Worm (Caenorhabditis elegans) whole organism, L3 larva: ENCODE measurements around the gene nhr-142.

Source experiments
- R02D3.7 ChIP-seq: fragments of 150-350 bp; optimal IDR thresholded peaks from 2 replicates; lab custom pipeline; 2014; ENCODE audit warnings: missing biosample characterization, missing genetic modification characterization
- aly-2 ChIP-seq: fragments of 150-350 bp; optimal IDR thresholded peaks from 2 replicates; lab custom pipeline; 2014; ENCODE audit warnings: missing biosample characterization, missing genetic modification characterization
- ama-1 ChIP-seq: fragments of 150-350 bp; optimal IDR thresholded peaks from 2 replicates; lab custom pipeline; 2018
- ceh-16 ChIP-seq: sonication (generic microtip); optimal IDR thresholded peaks from 2 replicates; lab custom pipeline; 2017; ENCODE audit warnings: missing biosample characterization, missing genetic modification characterization
- ceh-28 ChIP-seq: fragments of 150-350 bp; optimal IDR thresholded peaks from 2 replicates; lab custom pipeline; 2014; ENCODE audit warnings: missing biosample characterization, missing genetic modification reagents, missing genetic modification characterization
- ceh-9 ChIP-seq: sonication (generic microtip); optimal IDR thresholded peaks from 2 replicates; lab custom pipeline; 2018; ENCODE audit warnings: missing biosample characterization, missing genetic modification characterization
- egl-5 ChIP-seq: fragments of 150-350 bp; optimal IDR thresholded peaks from 2 replicates; lab custom pipeline; 2017; ENCODE audit warnings: missing biosample characterization, missing genetic modification reagents, missing genetic modification characterization, inconsistent platforms
- elt-1 ChIP-seq: fragments of 150-350 bp; optimal IDR thresholded peaks from 2 replicates; lab custom pipeline; 2014; ENCODE audit warnings: missing biosample characterization, missing genetic modification characterization
- elt-2 ChIP-seq: sonication (generic microtip); optimal IDR thresholded peaks from 2 replicates; lab custom pipeline; 2016; ENCODE audit warnings: missing genetic modification reagents, mild to moderate bottlenecking, missing genetic modification characterization, missing compliant biosample characterization
- eor-1 ChIP-seq, 2 experiments: fragments of 150-350 bp; optimal IDR thresholded peaks; 2 replicates each; lab custom pipeline; 2014 to 2018; ENCODE audit warnings: missing biosample characterization in 2 of 2, missing genetic modification characterization in 2 of 2
- fkh-10 ChIP-seq: sonication (generic microtip); optimal IDR thresholded peaks from 2 replicates; lab custom pipeline; 2017; ENCODE audit warnings: missing biosample characterization, missing genetic modification reagents, missing genetic modification characterization
- fkh-2 ChIP-seq: fragments of 150-350 bp; optimal IDR thresholded peaks from 2 replicates; lab custom pipeline; 2014; ENCODE audit warnings: missing biosample characterization, missing genetic modification reagents, missing genetic modification characterization
- jun-1 ChIP-seq: fragments of 150-350 bp; optimal IDR thresholded peaks from 2 replicates; lab custom pipeline; 2014; ENCODE audit warnings: missing biosample characterization, missing genetic modification reagents, missing genetic modification characterization
- lin-15B ChIP-seq: fragments of 150-350 bp; optimal IDR thresholded peaks from 2 replicates; lab custom pipeline; 2014; ENCODE audit warnings: missing biosample characterization, missing genetic modification characterization
- lin-39 ChIP-seq: fragments of 150-350 bp; optimal IDR thresholded peaks from 2 replicates; lab custom pipeline; 2018; ENCODE audit warnings: missing biosample characterization, missing genetic modification reagents, missing genetic modification characterization
- mml-1 ChIP-seq: fragments of 150-350 bp; sonication (generic microtip); optimal IDR thresholded peaks from 3 replicates; lab custom pipeline; 2014; ENCODE audit warnings: missing biosample characterization, missing genetic modification characterization
- nhr-11 ChIP-seq: fragments of 150-350 bp; optimal IDR thresholded peaks from 2 replicates; lab custom pipeline; 2014; ENCODE audit warnings: missing biosample characterization, missing genetic modification characterization
- nhr-23 ChIP-seq: fragments of 150-350 bp; optimal IDR thresholded peaks from 2 replicates; lab custom pipeline; 2014; ENCODE audit warnings: missing biosample characterization, missing genetic modification reagents, missing genetic modification characterization
- nhr-237 ChIP-seq: fragments of 150-350 bp; optimal IDR thresholded peaks from 2 replicates; lab custom pipeline; 2014; ENCODE audit warnings: missing biosample characterization, missing genetic modification characterization
- nhr-25 ChIP-seq: sonication (generic microtip); optimal IDR thresholded peaks from 2 replicates; lab custom pipeline; 2017; ENCODE audit warnings: missing biosample characterization, missing genetic modification characterization
- nhr-28 ChIP-seq: fragments of 150-350 bp; optimal IDR thresholded peaks from 2 replicates; lab custom pipeline; 2014; ENCODE audit warnings: missing biosample characterization, missing genetic modification characterization
- nhr-43 ChIP-seq: sonication (generic microtip); optimal IDR thresholded peaks from 2 replicates; lab custom pipeline; 2016; ENCODE audit warnings: mild to moderate bottlenecking, missing genetic modification characterization, missing compliant biosample characterization; ENCODE audit not compliant: poor library complexity, severe bottlenecking
- nhr-67 ChIP-seq: fragments of 150-350 bp; optimal IDR thresholded peaks from 2 replicates; lab custom pipeline; 2014; ENCODE audit warnings: missing biosample characterization, missing genetic modification characterization
- nhr-76 ChIP-seq: fragments of 150-350 bp; sonication (generic microtip); optimal IDR thresholded peaks from 5 replicates; lab custom pipeline; 2014; ENCODE audit warnings: missing biosample characterization, missing genetic modification characterization
- nhr-77 ChIP-seq: fragments of 150-350 bp; optimal IDR thresholded peaks from 2 replicates; lab custom pipeline; 2014; ENCODE audit warnings: missing biosample characterization, missing genetic modification characterization
- pqm-1 ChIP-seq: fragments of 150-350 bp; optimal IDR thresholded peaks from 2 replicates; lab custom pipeline; 2017; ENCODE audit warnings: missing biosample characterization, missing genetic modification characterization, inconsistent platforms
- snpc-4 ChIP-seq: fragments of 150-350 bp; optimal IDR thresholded peaks from 2 replicates; lab custom pipeline; 2014; ENCODE audit warnings: missing biosample characterization, missing genetic modification characterization
- zag-1 ChIP-seq: fragments of 150-350 bp; optimal IDR thresholded peaks from 2 replicates; lab custom pipeline; 2014; ENCODE audit warnings: missing biosample characterization, missing genetic modification characterization
- ztf-11 ChIP-seq: fragments of 150-350 bp; optimal IDR thresholded peaks from 2 replicates; lab custom pipeline; 2014; ENCODE audit warnings: missing biosample characterization, missing genetic modification characterization

Gene nhr-142

ce11 chrV:5821451-5822143, 31.2 kb upstream of the nhr-142 start:
- TF ChIP-seq nhr-76 (tag; lab: Kevin White, UChicago) (no peak), nhr-23 (tag; lab: Kevin White, UChicago) (peak; percentile 67), egl-5 (tag; lab: Kevin White, UChicago) (no peak), elt-2 (tag; lab: Kevin White, UChicago) (peak; percentile 92), ceh-28 (tag; lab: Kevin White, UChicago) (peak; percentile 28), zag-1 (tag; lab: Kevin White, UChicago) (no peak), nhr-237 (no peak), nhr-43 (tag; lab: Kevin White, UChicago) (no peak), pqm-1 (tag; lab: Kevin White, UChicago) (peak; percentile 89), ztf-11 (tag; lab: Kevin White, UChicago) (no peak), lin-15B (tag; lab: Kevin White, UChicago) (no peak), nhr-67 (no peak), nhr-25 (tag; lab: Kevin White, UChicago) (peak; percentile 73), fkh-2 (no peak)

DNA sequence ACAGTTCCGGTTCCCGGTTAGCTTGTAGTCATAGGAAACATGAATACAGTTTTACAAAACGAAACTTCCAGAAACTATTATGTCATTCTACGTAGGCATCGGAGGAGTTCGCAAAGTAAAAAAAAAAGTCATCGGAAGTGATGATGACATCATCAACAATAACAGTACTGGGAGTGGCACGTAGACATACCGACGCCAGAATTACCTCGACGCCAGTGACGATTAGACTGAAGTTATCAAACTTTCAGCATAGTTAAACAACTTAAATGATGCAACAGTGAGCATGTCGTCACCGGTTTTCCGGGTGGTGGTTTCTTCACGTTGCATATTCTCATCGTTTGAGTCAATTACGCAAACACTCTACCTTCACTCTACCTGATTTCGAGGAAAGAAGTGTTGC, 30.0 kb upstream of the nhr-142 start:
- no peak for TF ChIP-seq nhr-76 (tag; lab: Kevin White, UChicago)
- TF ChIP-seq lin-15B (tag; lab: Kevin White, UChicago) = no peak
- no peak for TF ChIP-seq nhr-77
- TF ChIP-seq ztf-11 (tag; lab: Kevin White, UChicago) = no peak
- TF ChIP-seq nhr-28 (tag; lab: Kevin White, UChicago) = no peak
- TF ChIP-seq R02D3.7 = no peak
- no peak for TF ChIP-seq mml-1 (tag; lab: Kevin White, UChicago)
- TF ChIP-seq jun-1 (tag; lab: Kevin White, UChicago) = no peak
- no peak for TF ChIP-seq ama-1 (lab: Kevin White, UChicago)
- no peak for TF ChIP-seq ceh-16 (tag; lab: Kevin White, UChicago)
- no peak for TF ChIP-seq snpc-4
- TF ChIP-seq nhr-67 = no peak
- TF ChIP-seq nhr-25 (tag; lab: Kevin White, UChicago) = no peak
- no peak for TF ChIP-seq nhr-11 (tag; lab: Kevin White, UChicago)
- no peak for TF ChIP-seq aly-2 (tag; lab: Kevin White, UChicago)
- no peak for TF ChIP-seq ceh-9 (tag; lab: Kevin White, UChicago)
- no peak for TF ChIP-seq elt-2 (tag; lab: Kevin White, UChicago)

DNA sequence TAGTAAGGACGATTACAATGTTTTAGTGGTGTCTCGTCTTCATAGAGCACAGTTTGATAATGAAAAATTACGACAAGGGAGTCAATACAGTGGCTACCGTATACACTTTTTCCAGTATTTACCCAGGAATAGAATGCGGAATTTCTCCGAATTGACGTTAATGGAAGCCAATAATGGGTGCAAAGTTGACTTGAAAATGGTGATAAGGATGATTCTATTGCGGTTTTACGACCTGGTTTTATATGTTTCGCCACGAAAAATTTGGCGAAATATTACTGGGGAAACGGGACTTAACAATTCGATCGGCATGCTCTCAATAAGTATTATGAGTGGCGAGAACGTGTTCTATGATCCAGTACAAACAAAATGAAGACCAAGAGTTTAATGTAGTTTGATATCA, 29.6 kb upstream of the nhr-142 start:
- TF ChIP-seq ceh-28 (tag; lab: Kevin White, UChicago) = no peak
- TF ChIP-seq eor-1 (tag; optimal IDR thresholded peaks at IDR 0.05; lab: Kevin White, UChicago) = no peak
- TF ChIP-seq elt-2 (tag; lab: Kevin White, UChicago) = peak; percentile 75
- TF ChIP-seq pqm-1 (tag; lab: Kevin White, UChicago) = peak; percentile 58
- no peak for TF ChIP-seq elt-1 (tag; lab: Kevin White, UChicago)
- TF ChIP-seq lin-39 (tag; lab: Kevin White, UChicago) = no peak
- no peak for TF ChIP-seq R02D3.7

DNA sequence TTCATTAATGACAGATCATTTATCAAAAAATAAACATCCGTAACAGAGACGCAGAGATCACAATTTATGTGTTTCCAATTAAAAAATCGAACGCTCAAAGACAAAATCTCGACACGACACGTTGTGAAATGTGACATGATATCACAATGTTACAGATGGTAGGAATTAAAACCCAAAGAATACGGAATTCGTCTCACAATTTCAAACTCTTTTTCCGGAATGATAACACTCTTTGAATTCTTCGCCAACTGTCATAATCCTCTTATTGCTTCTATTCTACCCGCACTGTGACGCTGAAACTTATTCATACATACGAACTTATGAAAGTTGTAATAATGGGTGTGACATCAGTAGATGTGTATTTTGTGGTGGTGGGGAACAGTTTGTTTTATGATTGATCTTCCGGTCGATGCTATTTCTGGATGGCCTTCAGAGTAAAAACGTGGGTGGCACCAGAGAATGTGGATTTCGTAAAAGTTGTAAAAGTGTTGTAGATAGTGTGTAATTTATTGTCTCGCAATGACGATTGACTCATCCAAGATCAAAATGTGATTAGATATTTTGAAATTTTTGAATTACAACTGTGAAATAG, 26.2 kb upstream of the nhr-142 start:
- peak; percentile 81 for TF ChIP-seq elt-2 (tag; lab: Kevin White, UChicago)
- no peak for TF ChIP-seq nhr-76 (tag; lab: Kevin White, UChicago)
- no peak for TF ChIP-seq jun-1 (tag; lab: Kevin White, UChicago)
- TF ChIP-seq nhr-23 (tag; lab: Kevin White, UChicago) = no peak
- TF ChIP-seq ceh-16 (tag; lab: Kevin White, UChicago) = no peak

ce11 chrV:5813060-5813659, 22.8 kb upstream of the nhr-142 start, which contains the start of gene ZC250.4:
TSS of gene ZC250.4 (minus strand) at chrV:5813137.
- peak; percentile 82 for TF ChIP-seq elt-2 (tag; lab: Kevin White, UChicago)
- TF ChIP-seq snpc-4 = no peak

DNA sequence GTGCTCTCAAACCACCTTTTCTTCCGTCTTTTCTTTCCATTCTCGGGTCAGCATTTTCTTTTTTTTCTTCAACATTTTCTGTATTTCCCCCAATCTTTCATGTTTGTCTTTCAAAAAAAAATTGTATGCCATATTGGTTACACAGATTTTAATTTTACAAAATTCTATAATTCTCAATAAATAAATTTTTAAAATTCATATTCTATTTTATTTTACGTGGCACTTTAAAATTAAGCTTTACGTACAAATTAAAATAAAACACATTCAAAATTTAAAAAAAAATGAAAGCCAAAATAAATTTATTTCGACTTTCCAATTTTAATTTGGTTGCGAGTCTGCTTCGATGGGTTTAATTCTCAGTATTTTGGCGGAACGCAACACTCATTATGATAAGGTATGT, 15.1 kb upstream of the nhr-142 start, which contains the start of gene ZC250.5:
ZC250.5 (plus strand) TSS at position 301 of the 400 bp plus-strand sequence.
- TF ChIP-seq pqm-1 (tag; lab: Kevin White, UChicago) = no peak
- no peak for TF ChIP-seq fkh-10 (GFP tag; lab: Kevin White, UChicago)
